Worm (Caenorhabditis elegans) whole organism, mixed stage, embryonic: ENCODE results near the gene try-5.
A peak's percentile ranks its signal among the peaks of the same experiment; 100 is the strongest.

ENCODE experiments used
- M03D4.4 ChIP-seq: sonication (generic microtip); optimal IDR thresholded peaks from 2 replicates; lab custom pipeline; 2017; ENCODE audit warnings: mild to moderate bottlenecking, missing genetic modification characterization, missing compliant biosample characterization
- bed-3 ChIP-seq: fragments of 200-800 bp; sonication (Bioruptor generic); optimal IDR thresholded peaks from 3 replicates; lab custom pipeline; 2018; ENCODE audit warnings: mild to moderate bottlenecking, missing genetic modification characterization, moderate library complexity, missing compliant biosample characterization
- blmp-1 ChIP-seq: fragments of 150-350 bp; optimal IDR thresholded peaks from 2 replicates; lab custom pipeline; 2014; ENCODE audit warnings: missing biosample characterization, missing genetic modification characterization
- ceh-39 ChIP-seq: fragments of 150-350 bp; optimal IDR thresholded peaks from 2 replicates; lab custom pipeline; 2014; ENCODE audit warnings: missing biosample characterization, missing genetic modification characterization
- ceh-43 ChIP-seq: fragments of 200-800 bp; sonication (Bioruptor generic); optimal IDR thresholded peaks from 2 replicates; lab custom pipeline; 2018; ENCODE audit warnings: mild to moderate bottlenecking, missing genetic modification characterization, moderate library complexity, missing compliant biosample characterization
- ceh-83 ChIP-seq: fragments of 200-800 bp; sonication (Bioruptor generic); optimal IDR thresholded peaks from 2 replicates; lab custom pipeline; 2018; ENCODE audit warnings: mild to moderate bottlenecking, missing genetic modification characterization, missing compliant biosample characterization
- ces-1 ChIP-seq: fragments of 150-350 bp; optimal IDR thresholded peaks from 2 replicates; lab custom pipeline; 2014; ENCODE audit warnings: missing biosample characterization, missing genetic modification reagents, missing genetic modification characterization
- cnd-1 ChIP-seq: fragments of 200-800 bp; sonication (Bioruptor generic); optimal IDR thresholded peaks from 2 replicates; lab custom pipeline; 2018; ENCODE audit warnings: mild to moderate bottlenecking, missing genetic modification characterization, missing compliant biosample characterization
- drap-1 ChIP-seq: fragments of 200-800 bp; sonication (Bioruptor generic); optimal IDR thresholded peaks from 3 replicates; lab custom pipeline; 2018; ENCODE audit warnings: mild to moderate bottlenecking, missing genetic modification characterization, missing compliant biosample characterization
- elt-1 ChIP-seq: sonication (generic microtip); optimal IDR thresholded peaks from 2 replicates; lab custom pipeline; 2017; ENCODE audit warnings: missing genetic modification characterization, mild to moderate bottlenecking, missing compliant biosample characterization, antibody characterized with exemption, moderate library complexity, borderline replicate concordance; ENCODE audit not compliant: insufficient read depth
- flh-1 ChIP-seq: fragments of 200-800 bp; sonication (Bioruptor generic); optimal IDR thresholded peaks from 2 replicates; lab custom pipeline; 2018; ENCODE audit warnings: mild to moderate bottlenecking, missing genetic modification characterization, moderate library complexity, missing compliant biosample characterization
- ham-2 ChIP-seq: fragments of 200-800 bp; sonication (Bioruptor generic); optimal IDR thresholded peaks from 2 replicates; lab custom pipeline; 2018; ENCODE audit warnings: mild to moderate bottlenecking, missing genetic modification characterization, missing compliant biosample characterization
- hlh-1 ChIP-seq: fragments of 150-350 bp; optimal IDR thresholded peaks from 2 replicates; lab custom pipeline; 2014; ENCODE audit warnings: missing biosample characterization, missing genetic modification reagents, missing genetic modification characterization
- lin-32 ChIP-seq: fragments of 200-800 bp; sonication (Bioruptor generic); optimal IDR thresholded peaks from 2 replicates; lab custom pipeline; 2018; ENCODE audit warnings: mild to moderate bottlenecking, missing genetic modification characterization, missing compliant biosample characterization
- mab-5 ChIP-seq: fragments of 150-350 bp; optimal IDR thresholded peaks from 2 replicates; lab custom pipeline; 2014; ENCODE audit warnings: missing biosample characterization, missing genetic modification characterization
- mep-1 ChIP-seq: fragments of 150-350 bp; optimal IDR thresholded peaks from 2 replicates; lab custom pipeline; 2017; ENCODE audit warnings: missing biosample characterization, missing genetic modification reagents, missing genetic modification characterization, inconsistent platforms
- mls-2 ChIP-seq: sonication (generic microtip); optimal IDR thresholded peaks from 2 replicates; lab custom pipeline; 2016; ENCODE audit warnings: mild to moderate bottlenecking, missing genetic modification characterization, moderate library complexity, missing compliant biosample characterization
- nhr-12 ChIP-seq: fragments of 150-350 bp; optimal IDR thresholded peaks from 2 replicates; lab custom pipeline; 2014; ENCODE audit warnings: missing biosample characterization, missing genetic modification characterization
- nhr-2 ChIP-seq: fragments of 150-350 bp; optimal IDR thresholded peaks from 2 replicates; lab custom pipeline; 2014; ENCODE audit warnings: missing biosample characterization, missing genetic modification characterization
- nhr-237 ChIP-seq: fragments of 150-350 bp; optimal IDR thresholded peaks from 2 replicates; lab custom pipeline; 2014; ENCODE audit warnings: missing biosample characterization, missing genetic modification characterization
- nhr-28 ChIP-seq: fragments of 150-350 bp; optimal IDR thresholded peaks from 2 replicates; lab custom pipeline; 2014; ENCODE audit warnings: missing biosample characterization, missing genetic modification characterization
- nhr-76 ChIP-seq: sonication (generic microtip); optimal IDR thresholded peaks from 2 replicates; lab custom pipeline; 2017; ENCODE audit warnings: missing biosample characterization, missing genetic modification characterization
- pha-4 ChIP-seq: fragments of 150-350 bp; optimal IDR thresholded peaks from 2 replicates; lab custom pipeline; 2018; ENCODE audit warnings: missing biosample characterization, missing genetic modification reagents, missing genetic modification characterization
- sem-2 ChIP-seq: fragments of 200-800 bp; sonication (Bioruptor generic); optimal IDR thresholded peaks from 2 replicates; lab custom pipeline; 2018; ENCODE audit warnings: mild to moderate bottlenecking, missing genetic modification characterization, missing compliant biosample characterization
- snpc-4 ChIP-seq: fragments of 150-350 bp; optimal IDR thresholded peaks from 2 replicates; lab custom pipeline; 2014; ENCODE audit warnings: missing biosample characterization, missing genetic modification characterization
- sptf-1 ChIP-seq: sonication (generic microtip); optimal IDR thresholded peaks from 2 replicates; lab custom pipeline; 2017; ENCODE audit warnings: mild to moderate bottlenecking, missing genetic modification characterization, moderate library complexity, missing compliant biosample characterization
- tbx-8 ChIP-seq: fragments of 200-800 bp; sonication (Bioruptor generic); optimal IDR thresholded peaks from 2 replicates; lab custom pipeline; 2018; ENCODE audit warnings: mild to moderate bottlenecking, missing genetic modification characterization, moderate library complexity, missing compliant biosample characterization
- unc-62 ChIP-seq: fragments of 150-350 bp; optimal IDR thresholded peaks from 2 replicates; lab custom pipeline; 2014; ENCODE audit warnings: missing biosample characterization, missing genetic modification reagents, missing genetic modification characterization
- zip-8 ChIP-seq: fragments of 150-350 bp; optimal IDR thresholded peaks from 2 replicates; lab custom pipeline; 2014; ENCODE audit warnings: missing biosample characterization, missing genetic modification characterization
- ztf-11 ChIP-seq: fragments of 150-350 bp; optimal IDR thresholded peaks from 2 replicates; lab custom pipeline; 2014; ENCODE audit warnings: missing biosample characterization, missing genetic modification characterization

try-5 gene

DNA sequence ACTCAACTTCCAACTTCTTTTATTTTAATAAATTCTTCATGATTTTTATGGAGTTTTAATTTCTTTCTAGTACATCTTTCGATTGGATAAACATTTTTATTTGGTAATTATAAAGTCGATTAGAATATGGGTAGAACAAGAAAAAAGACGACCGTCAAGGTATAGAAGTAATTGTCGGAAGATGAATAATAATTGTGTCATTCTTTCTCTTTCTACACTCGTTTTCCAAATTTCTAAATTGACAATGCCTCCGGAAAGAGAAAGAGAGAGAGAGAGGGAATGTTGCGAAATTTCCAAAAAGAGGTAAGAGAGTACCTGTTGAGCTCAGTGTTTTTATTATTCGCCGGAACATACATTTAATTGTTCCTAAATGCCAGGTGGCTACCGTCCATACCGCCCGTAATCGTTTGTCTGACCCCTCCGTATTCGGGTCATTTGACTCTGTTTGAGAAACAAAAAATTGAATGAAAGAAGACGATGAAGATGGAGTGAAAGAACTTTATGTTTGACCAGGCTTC is 35.1 kb downstream of the try-5 start, which contains the start of gene E02C12.12:
TSS of gene E02C12.12 (minus strand) at position 468 of the 518 bp plus-strand sequence.
- no peak for TF ChIP-seq hlh-1 (tag; lab: Kevin White, UChicago)
- peak; percentile 51 for TF ChIP-seq nhr-2 (tag; lab: Kevin White, UChicago)

DNA sequence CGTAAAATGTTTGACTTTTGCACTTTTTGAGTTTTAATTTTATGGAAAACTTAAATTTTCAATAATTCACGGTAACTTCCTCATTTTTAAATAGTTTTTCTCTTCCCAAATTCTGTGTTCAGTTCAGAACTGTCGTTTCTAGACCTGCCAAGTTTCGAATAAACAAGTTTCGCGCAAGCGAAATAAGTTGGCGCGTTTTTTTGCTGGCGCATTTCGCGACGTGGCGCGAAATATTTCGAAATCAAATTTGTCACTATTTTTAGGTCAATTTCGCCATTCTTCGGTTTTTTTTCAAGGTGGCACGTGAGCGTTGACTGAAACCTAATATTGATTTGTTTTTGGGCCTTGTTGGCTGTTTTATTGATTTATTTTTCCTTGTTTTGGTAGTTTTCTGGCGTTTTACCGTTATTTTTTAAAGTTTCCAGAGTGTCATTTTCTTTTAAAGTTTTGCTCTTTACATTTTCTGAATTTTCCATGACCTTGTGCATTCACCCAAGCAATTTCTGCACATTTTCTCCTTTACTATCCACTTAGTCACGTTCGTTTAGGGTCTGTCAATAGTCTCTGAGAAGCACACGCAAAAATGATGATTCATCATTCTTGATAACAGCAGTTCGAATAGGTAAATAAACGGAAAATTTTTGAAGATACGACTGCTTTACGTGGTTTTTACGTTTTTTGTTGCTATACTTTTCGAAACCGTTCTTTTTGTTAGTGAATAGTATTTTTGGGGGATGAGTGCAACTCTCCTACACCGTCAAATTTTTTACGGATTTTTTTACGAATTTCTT is 35.9 kb downstream of the try-5 start:
- no peak for TF ChIP-seq mab-5 (tag; lab: Kevin White, UChicago)
- TF ChIP-seq hlh-1 (tag; lab: Kevin White, UChicago), result no peak
- no peak for TF ChIP-seq mep-1
- no peak for TF ChIP-seq ceh-39 (tag; lab: Kevin White, UChicago)
- no peak for TF ChIP-seq bed-3 (GFP tag; lab: Kevin White, UChicago)
- TF ChIP-seq mls-2, result no peak
- no peak for TF ChIP-seq drap-1
- TF ChIP-seq nhr-2 (tag; lab: Kevin White, UChicago), result no peak
- TF ChIP-seq nhr-76 (tag; lab: Kevin White, UChicago), result no peak
- no peak for TF ChIP-seq tbx-8 (GFP tag; lab: Kevin White, UChicago)
- TF ChIP-seq ces-1 (GFP tag; lab: Kevin White, UChicago), result no peak
- TF ChIP-seq blmp-1 (tag; lab: Kevin White, UChicago), result no peak
- no peak for TF ChIP-seq ham-2 (GFP tag; lab: Kevin White, UChicago)
- TF ChIP-seq ztf-11 (tag; lab: Kevin White, UChicago), result no peak
- TF ChIP-seq, all 35 proteins: peak for 0

DNA sequence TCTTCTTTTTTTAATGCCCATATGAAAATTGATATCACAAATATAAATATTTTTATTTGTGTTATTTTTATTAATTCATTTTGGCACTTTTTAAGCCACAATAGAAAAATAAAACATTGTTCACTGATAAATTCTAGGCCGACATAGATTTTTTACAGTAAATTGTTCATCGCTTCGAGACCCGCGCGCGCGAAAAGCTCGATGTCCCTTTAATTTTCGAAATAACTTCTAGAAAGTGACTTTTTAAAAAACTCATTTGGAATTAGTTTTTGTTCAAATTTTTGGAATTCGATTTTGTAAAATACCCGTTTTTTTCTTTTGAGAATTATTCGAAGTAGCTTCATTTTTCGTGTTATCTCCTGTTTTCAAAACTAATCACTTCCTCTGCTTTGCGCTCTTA is 37.5 kb downstream of the try-5 start:
- TF ChIP-seq ham-2 (GFP tag; lab: Kevin White, UChicago) (no peak), nhr-12 (no peak)

DNA sequence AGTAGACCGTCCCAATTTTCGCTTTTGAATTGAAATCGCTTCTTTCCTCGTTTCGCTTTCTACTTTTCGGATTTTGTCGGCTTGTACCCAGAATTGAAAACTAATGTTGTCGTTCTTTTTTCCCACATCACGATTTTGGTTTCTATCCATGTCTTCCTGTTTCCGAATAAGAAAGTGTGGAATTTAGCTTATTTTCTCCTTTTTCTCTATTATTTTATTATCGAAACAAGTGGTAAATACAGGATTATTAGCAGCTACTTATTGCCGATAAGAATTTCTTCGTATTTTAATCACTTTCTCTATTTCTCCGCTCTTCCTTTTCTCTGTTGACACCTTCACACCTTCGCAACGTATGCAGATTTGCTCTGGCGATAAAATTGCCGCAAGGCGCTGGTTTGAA is 38.1 kb downstream of the try-5 start:
- TF ChIP-seq ham-2 (GFP tag; lab: Kevin White, UChicago), result no peak
- no peak for TF ChIP-seq elt-1 (tag; lab: Kevin White, UChicago)
- TF ChIP-seq flh-1 (GFP tag; lab: Kevin White, UChicago), result no peak
- TF ChIP-seq sptf-1 (tag; lab: Kevin White, UChicago), result no peak

DNA sequence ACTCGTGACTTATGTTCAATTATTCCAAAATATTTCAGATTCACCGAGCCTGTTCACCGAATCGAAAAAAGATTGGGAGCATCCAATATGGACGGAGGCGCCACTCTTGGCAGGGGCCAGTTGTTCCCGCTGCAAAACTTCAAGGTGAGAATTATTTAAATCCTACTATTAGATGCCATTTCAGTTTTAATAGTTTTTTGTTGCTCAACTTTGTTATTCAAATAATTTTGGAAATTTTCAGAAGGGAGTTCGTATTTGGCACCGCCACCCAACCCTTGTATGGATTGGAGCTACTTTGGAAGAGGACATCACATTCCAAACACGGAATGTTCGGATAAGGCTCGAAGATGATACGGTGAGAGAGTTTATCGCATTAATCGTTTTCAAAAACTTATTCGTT is 39.3 kb downstream of the try-5 start, which contains the start of gene hum-2:
TSS of gene hum-2 (plus strand) at position 33 of the 400 bp plus-strand sequence.
- TF ChIP-seq unc-62 (GFP tag; lab: Kevin White, UChicago) (no peak), ham-2 (GFP tag; lab: Kevin White, UChicago) (no peak), zip-8 (no peak), sem-2 (GFP tag; lab: Kevin White, UChicago) (no peak), nhr-237 (tag; lab: Kevin White, UChicago) (no peak), mep-1 (no peak), ceh-39 (tag; lab: Kevin White, UChicago) (no peak), pha-4 (tag; lab: Kevin White, UChicago) (no peak), bed-3 (GFP tag; lab: Kevin White, UChicago) (no peak), flh-1 (GFP tag; lab: Kevin White, UChicago) (no peak), sptf-1 (tag; lab: Kevin White, UChicago) (no peak), tbx-8 (GFP tag; lab: Kevin White, UChicago) (no peak)

DNA sequence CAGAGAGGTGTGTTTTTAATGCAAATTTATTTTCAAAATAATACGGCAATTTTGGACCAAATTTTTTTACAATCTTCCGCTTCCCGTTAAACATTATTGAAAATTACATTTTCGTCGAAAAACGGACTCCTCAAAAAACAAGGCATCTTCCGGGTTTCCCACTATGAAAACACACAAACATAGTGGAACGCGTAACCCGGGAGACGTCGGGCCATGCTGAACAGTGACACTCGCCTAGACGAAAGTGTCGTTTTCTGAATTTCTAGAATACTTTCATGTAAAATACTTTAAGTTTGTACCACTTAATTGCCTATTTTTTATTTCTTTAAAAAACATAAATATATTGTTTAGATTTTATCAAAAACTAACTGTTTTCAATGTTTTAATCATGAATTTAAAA is 45.1 kb downstream of the try-5 start:
- no peak for TF ChIP-seq snpc-4 (tag; lab: Kevin White, UChicago)
- TF ChIP-seq pha-4 (tag; lab: Kevin White, UChicago), result no peak
- TF ChIP-seq ceh-43 (GFP tag; lab: Kevin White, UChicago), result no peak
- TF ChIP-seq lin-32 (GFP tag; lab: Kevin White, UChicago), result no peak
- TF ChIP-seq mls-2, result no peak
- TF ChIP-seq blmp-1 (tag; lab: Kevin White, UChicago), result no peak
- TF ChIP-seq hlh-1 (tag; lab: Kevin White, UChicago), result no peak
- no peak for TF ChIP-seq mab-5 (tag; lab: Kevin White, UChicago)
- no peak for TF ChIP-seq nhr-2 (tag; lab: Kevin White, UChicago)
- no peak for TF ChIP-seq M03D4.4 (tag; lab: Kevin White, UChicago)
- TF ChIP-seq ceh-83, result no peak
- TF ChIP-seq bed-3 (GFP tag; lab: Kevin White, UChicago), result no peak
- TF ChIP-seq ham-2 (GFP tag; lab: Kevin White, UChicago), result no peak
- TF ChIP-seq elt-1 (tag; lab: Kevin White, UChicago), result no peak
- no peak for TF ChIP-seq nhr-28 (tag; lab: Kevin White, UChicago)
- no peak for TF ChIP-seq cnd-1
